Fruit fly (Drosophila melanogaster) whole organism, embryonic: ENCODE measurements around the gene CG8891.

Experiments
- BEAF-32 ChIP-seq: fragments of 200-800 bp; sonication (Bioruptor generic); optimal IDR thresholded peaks from 3 replicates; lab custom pipeline; 2017; ENCODE audit warnings: missing biosample characterization, missing genetic modification characterization, mild to moderate bottlenecking, moderate library complexity, missing genetic modification reagents
- CG10431 ChIP-seq: fragments of 200-800 bp; sonication (Bioruptor generic); optimal IDR thresholded peaks from 3 replicates; lab custom pipeline; 2018; ENCODE audit warnings: missing biosample characterization, mild to moderate bottlenecking, missing genetic modification characterization
- CG10979 ChIP-seq: fragments of 200-800 bp; sonication (Bioruptor generic); optimal IDR thresholded peaks from 2 replicates; lab custom pipeline; 2018; ENCODE audit warnings: missing biosample characterization, mild to moderate bottlenecking, missing genetic modification characterization, moderate library complexity
- CG11560 ChIP-seq: fragments of 200-800 bp; sonication (Bioruptor generic); IDR thresholded peaks from 3 replicates; pipeline ENCODE4 v1.3.6; 2022; ENCODE audit warnings: missing biosample characterization, missing genetic modification characterization
- CG12236 ChIP-seq: fragments of 200-800 bp; sonication (Bioruptor generic); optimal IDR thresholded peaks from 2 replicates; lab custom pipeline; 2016; ENCODE audit warnings: missing biosample characterization, missing genetic modification characterization
- CG12391 ChIP-seq: fragments of 200-800 bp; sonication (Bioruptor generic); optimal IDR thresholded peaks from 3 replicates; lab custom pipeline; 2018; ENCODE audit warnings: missing biosample characterization, mild to moderate bottlenecking, missing genetic modification characterization, moderate library complexity
- CG12769 ChIP-seq: fragments of 200-800 bp; sonication (Bioruptor generic); optimal IDR thresholded peaks from 2 replicates; lab custom pipeline; 2019; ENCODE audit warnings: missing biosample characterization, mild to moderate bottlenecking, missing genetic modification characterization, moderate library complexity
- CG13775 ChIP-seq: fragments of 200-800 bp; sonication (Bioruptor generic); optimal IDR thresholded peaks from 3 replicates; lab custom pipeline; 2017; ENCODE audit warnings: missing biosample characterization, mild to moderate bottlenecking, missing genetic modification characterization
- CG14667 ChIP-seq: fragments of 200-800 bp; sonication (Bioruptor generic); IDR thresholded peaks from 2 replicates; pipeline ENCODE4 v1.3.6; 2022; ENCODE audit warnings: missing biosample characterization, missing genetic modification characterization
- CG17568 ChIP-seq: fragments of 200-800 bp; sonication (Bioruptor generic); optimal IDR thresholded peaks from 2 replicates; lab custom pipeline; 2018; ENCODE audit warnings: missing biosample characterization, mild to moderate bottlenecking, missing genetic modification characterization, moderate library complexity
- CG2875 ChIP-seq: fragments of 200-800 bp; sonication (Bioruptor generic); optimal IDR thresholded peaks from 2 replicates; lab custom pipeline; 2017; ENCODE audit warnings: missing biosample characterization, mild to moderate bottlenecking, missing genetic modification characterization, missing genetic modification reagents
- CG3407 ChIP-seq: fragments of 200-800 bp; sonication (Bioruptor generic); optimal IDR thresholded peaks from 2 replicates; lab custom pipeline; 2018; ENCODE audit warnings: missing biosample characterization, mild to moderate bottlenecking, missing genetic modification characterization
- CG3995 ChIP-seq: fragments of 200-800 bp; sonication (Bioruptor generic); optimal IDR thresholded peaks from 3 replicates; lab custom pipeline; 2016; ENCODE audit warnings: missing biosample characterization, missing genetic modification characterization
- CG4282 ChIP-seq: fragments of 200-800 bp; sonication (Bioruptor generic); optimal IDR thresholded peaks from 2 replicates; lab custom pipeline; 2016; ENCODE audit warnings: missing biosample characterization, missing genetic modification characterization
- CG4617 ChIP-seq: fragments of 200-800 bp; sonication (Bioruptor generic); optimal IDR thresholded peaks from 3 replicates; lab custom pipeline; 2016; ENCODE audit warnings: missing biosample characterization, missing genetic modification characterization, borderline replicate concordance
- CG7556 ChIP-seq: fragments of 200-800 bp; sonication (Bioruptor generic); optimal IDR thresholded peaks from 2 replicates; lab custom pipeline; 2017; ENCODE audit warnings: missing biosample characterization, mild to moderate bottlenecking, missing genetic modification characterization
- CG8290 ChIP-seq, 3 experiments: fragments of 200-800 bp; sonication (Bioruptor generic); optimal IDR thresholded peaks; 2 replicates each; lab custom pipeline; 2016 to 2019; ENCODE audit warnings: missing biosample characterization in 3 of 3, missing genetic modification characterization in 3 of 3, mild to moderate bottlenecking in 2 of 3, moderate library complexity in 1 of 3
- CG9932 ChIP-seq: fragments of 200-800 bp; sonication (Bioruptor generic); IDR thresholded peaks from 2 replicates; pipeline ENCODE4 v1.3.6; 2022; ENCODE audit warnings: missing biosample characterization, missing genetic modification characterization
- Chrac-16 ChIP-seq: fragments of 200-800 bp; sonication (Bioruptor generic); optimal IDR thresholded peaks from 3 replicates; lab custom pipeline; 2016; ENCODE audit warnings: missing biosample characterization, missing genetic modification characterization
- D19B ChIP-seq: fragments of 200-800 bp; sonication (Bioruptor generic); optimal IDR thresholded peaks from 2 replicates; lab custom pipeline; 2017; ENCODE audit warnings: missing biosample characterization, mild to moderate bottlenecking, missing genetic modification characterization
- Dad ChIP-seq: fragments of 200-800 bp; sonication (Bioruptor generic); optimal IDR thresholded peaks from 3 replicates; lab custom pipeline; 2016; ENCODE audit warnings: missing biosample characterization, missing genetic modification characterization
- GATAe ChIP-seq: fragments of 200-800 bp; sonication (Bioruptor generic); conservative IDR thresholded peaks from 2 replicates; pipeline ENCODE4 v1.3.6; 2022; ENCODE audit warnings: missing biosample characterization, missing genetic modification characterization
- HLH54F ChIP-seq: fragments of 200-800 bp; sonication (Bioruptor generic); optimal IDR thresholded peaks from 3 replicates; lab custom pipeline; 2016; ENCODE audit warnings: missing biosample characterization, missing genetic modification characterization
- Meics ChIP-seq: fragments of 200-800 bp; sonication (Bioruptor generic); optimal IDR thresholded peaks from 2 replicates; lab custom pipeline; 2017; ENCODE audit warnings: missing biosample characterization, mild to moderate bottlenecking, missing genetic modification characterization
- NK7.1 ChIP-seq: fragments of 200-800 bp; sonication (Bioruptor generic); optimal IDR thresholded peaks from 3 replicates; lab custom pipeline; 2016; ENCODE audit warnings: missing biosample characterization, missing genetic modification characterization
- PHDP ChIP-seq: fragments of 200-800 bp; sonication (Bioruptor generic); optimal IDR thresholded peaks from 3 replicates; lab custom pipeline; 2018; ENCODE audit warnings: missing biosample characterization, mild to moderate bottlenecking, missing genetic modification characterization, moderate library complexity
- Pdp1 ChIP-seq, 2 experiments: fragments of 200-800 bp; sonication (Bioruptor generic); optimal IDR thresholded peaks; 3 replicates each; lab custom pipeline; 2016; ENCODE audit warnings: missing biosample characterization in 2 of 2, missing genetic modification characterization in 2 of 2, mild to moderate bottlenecking in 1 of 2, moderate library complexity in 1 of 2
- Side ChIP-seq: fragments of 200-800 bp; sonication (Bioruptor generic); optimal IDR thresholded peaks from 2 replicates; lab custom pipeline; 2016; ENCODE audit warnings: missing biosample characterization, missing genetic modification characterization
- Spps ChIP-seq: fragments of 200-800 bp; sonication (Bioruptor generic); optimal IDR thresholded peaks from 2 replicates; lab custom pipeline; 2018; ENCODE audit warnings: missing biosample characterization, mild to moderate bottlenecking, missing genetic modification characterization
- ftz-f1 ChIP-seq: fragments of 200-800 bp; sonication (Bioruptor generic); optimal IDR thresholded peaks from 2 replicates; lab custom pipeline; 2016; ENCODE audit warnings: missing biosample characterization, missing genetic modification characterization
- gfzf ChIP-seq: fragments of 200-800 bp; sonication (Bioruptor generic); optimal IDR thresholded peaks from 2 replicates; lab custom pipeline; 2016; ENCODE audit warnings: missing biosample characterization, mild to moderate bottlenecking, missing genetic modification characterization, moderate library complexity
- inv ChIP-seq: fragments of 200-800 bp; sonication (Bioruptor generic); IDR thresholded peaks from 2 replicates; pipeline ENCODE4 v1.3.6; 2022; ENCODE audit warnings: missing biosample characterization, missing genetic modification characterization; ENCODE audit not compliant: partially characterized antibody
- jing ChIP-seq: fragments of 200-800 bp; sonication (Bioruptor generic); optimal IDR thresholded peaks from 2 replicates; lab custom pipeline; 2018; ENCODE audit warnings: missing biosample characterization, mild to moderate bottlenecking, missing genetic modification characterization
- kah ChIP-seq: fragments of 200-800 bp; sonication (Bioruptor generic); optimal IDR thresholded peaks from 2 replicates; lab custom pipeline; 2018; ENCODE audit warnings: missing biosample characterization, mild to moderate bottlenecking, missing genetic modification characterization
- lilli ChIP-seq: fragments of 200-800 bp; sonication (Bioruptor generic); optimal IDR thresholded peaks from 3 replicates; lab custom pipeline; 2016; ENCODE audit warnings: missing biosample characterization, missing genetic modification characterization
- peb ChIP-seq: fragments of 200-800 bp; sonication (Bioruptor generic); IDR thresholded peaks from 2 replicates; pipeline ENCODE4 v1.3.6; 2022; ENCODE audit warnings: missing biosample characterization, missing genetic modification characterization
- pho ChIP-seq: fragments of 200-800 bp; sonication (Bioruptor generic); optimal IDR thresholded peaks from 2 replicates; lab custom pipeline; 2016; ENCODE audit warnings: missing biosample characterization, missing genetic modification characterization
- schlank ChIP-seq: fragments of 200-800 bp; sonication (Bioruptor generic); optimal IDR thresholded peaks from 2 replicates; lab custom pipeline; 2018; ENCODE audit warnings: missing biosample characterization, mild to moderate bottlenecking, missing genetic modification characterization
- scrt ChIP-seq: fragments of 200-800 bp; sonication (Bioruptor generic); optimal IDR thresholded peaks from 2 replicates; lab custom pipeline; 2018; ENCODE audit warnings: missing biosample characterization, mild to moderate bottlenecking, missing genetic modification characterization, moderate library complexity
- seq ChIP-seq: fragments of 200-800 bp; sonication (Bioruptor generic); IDR thresholded peaks from 2 replicates; pipeline ENCODE4 v1.3.6; 2022; ENCODE audit warnings: missing biosample characterization, missing genetic modification characterization
- tio ChIP-seq: fragments of 200-800 bp; sonication (Bioruptor generic); optimal IDR thresholded peaks from 2 replicates; lab custom pipeline; 2017; ENCODE audit warnings: missing biosample characterization, missing genetic modification characterization, inconsistent platforms
- ttk ChIP-seq: fragments of 200-800 bp; sonication (Bioruptor generic); IDR thresholded peaks from 2 replicates; pipeline ENCODE4 v2.1.2; 2022; ENCODE audit warnings: missing biosample characterization, missing genetic modification characterization
- unc-4 ChIP-seq: fragments of 200-800 bp; sonication (Bioruptor generic); IDR thresholded peaks from 2 replicates; pipeline ENCODE4 v1.3.6; 2022; ENCODE audit warnings: missing biosample characterization, missing genetic modification characterization; ENCODE audit not compliant: partially characterized antibody
- vvl ChIP-seq: fragments of 200-800 bp; sonication (Bioruptor generic); IDR thresholded peaks from 2 replicates; pipeline ENCODE4 v1.3.6; 2022; ENCODE audit warnings: missing biosample characterization, missing genetic modification characterization
- z ChIP-seq: fragments of 200-800 bp; sonication (Bioruptor generic); IDR thresholded peaks from 3 replicates; pipeline ENCODE4 v1.3.6; 2022; ENCODE audit warnings: missing biosample characterization, missing genetic modification characterization
- zen2 ChIP-seq: fragments of 200-800 bp; sonication (Bioruptor generic); IDR thresholded peaks from 3 replicates; pipeline ENCODE4 v1.3.6; 2022; ENCODE audit warnings: missing biosample characterization, missing genetic modification characterization; ENCODE audit not compliant: partially characterized antibody
- zf30C ChIP-seq: fragments of 200-800 bp; sonication (Bioruptor generic); optimal IDR thresholded peaks from 3 replicates; lab custom pipeline; 2018; ENCODE audit warnings: missing biosample characterization, mild to moderate bottlenecking, missing genetic modification characterization

The CG8891 gene

dm6 chr2L:4997401-4998259, 18.5 kb upstream of the CG8891 start (continued):
- TF ChIP-seq ftz-f1 (peak; percentile 88), kah (GFP tag; lab: Kevin White, UChicago) (peak; percentile 97), NK7.1 (GFP tag; lab: Kevin White, UChicago) (peak; percentile 98), CG3407 (GFP tag; lab: Kevin White, UChicago) (peak; percentile 98), vvl (GFP tag; lab: Robert Waterston, UW) (peak; percentile 100), GATAe (GFP tag; lab: Robert Waterston, UW) (peak; percentile 96), inv (GFP tag; lab: Robert Waterston, UW) (peak; percentile 62), CG9932 (GFP tag; lab: Robert Waterston, UW) (peak; percentile 100), BEAF-32 (peak; percentile 24), D19B (peak; percentile 95), z (GFP tag; lab: Robert Waterston, UW) (peak; percentile 84), ttk (GFP tag; lab: Robert Waterston, UW) (peak; percentile 99), PHDP (peak; percentile 99), CG3995 (peak; percentile 82), CG12236 (GFP tag; lab: Kevin White, UChicago) (peak; percentile 98), peb (GFP tag; lab: Robert Waterston, UW) (peak; percentile 99), CG13775 (GFP tag; lab: Kevin White, UChicago) (peak; percentile 99), Meics (GFP tag; lab: Kevin White, UChicago) (peak; percentile 99), CG8290 (GFP tag; optimal IDR thresholded peaks at IDR 0.05; lab: Kevin White, UChicago) (peak; percentile 99), CG8290 (tag; optimal IDR thresholded peaks at IDR 0.05; lab: Kevin White, UChicago) (peak; percentile 99 to 100), schlank (tag; lab: Kevin White, UChicago) (peak; percentile 96), unc-4 (GFP tag; lab: Robert Waterston, UW) (no peak; the same call in 1 of the 2 replicates), Spps (tag; lab: Kevin White, UChicago) (peak; percentile 98), zf30C (GFP tag; lab: Kevin White, UChicago) (no peak), CG4617 (GFP tag; lab: Kevin White, UChicago) (peak; percentile 99), Side (peak; percentile 99), CG2875 (GFP tag; lab: Kevin White, UChicago) (peak; percentile 99), CG11560 (tag; lab: Robert Waterston, UW) (peak; percentile 94), zen2 (GFP tag; lab: Robert Waterston, UW) (peak; percentile 43; the same call in 1 of the 3 replicates), CG12769 (tag; lab: Kevin White, UChicago) (peak; percentile 99), CG4282 (GFP tag; lab: Kevin White, UChicago) (peak; percentile 99), CG14667 (GFP tag; lab: Robert Waterston, UW) (peak; percentile 99), CG10431 (GFP tag; lab: Kevin White, UChicago) (peak; percentile 97), Dad (peak; percentile 99), lilli (GFP tag; lab: Kevin White, UChicago) (peak; percentile 99), tio (GFP tag; lab: Kevin White, UChicago) (peak; percentile 99), CG7556 (GFP tag; lab: Kevin White, UChicago) (peak; percentile 98), gfzf (GFP tag; lab: Kevin White, UChicago) (peak; percentile 35), seq (peak; percentile 99), CG12391 (peak; percentile 99), CG10979 (tag; lab: Kevin White, UChicago) (peak; percentile 99), Chrac-16 (peak; percentile 99), jing (GFP tag; lab: Kevin White, UChicago) (peak; percentile 99), Pdp1 (GFP tag; optimal IDR thresholded peaks at IDR 0.05; lab: Kevin White, UChicago) (peak; percentile 98 to 99), scrt (peak; percentile 95), HLH54F (GFP tag; lab: Kevin White, UChicago) (peak; percentile 99), pho (GFP tag; lab: Kevin White, UChicago) (peak; percentile 99), CG17568 (peak; percentile 97)
